Fruit fly (Drosophila melanogaster) whole organism, wandering third instar larva: Measurements from ENCODE around the gene Nnf1b.

ENCODE experiments used
- CrebA ChIP-seq: fragments of 200-800 bp; sonication (Bioruptor generic); optimal IDR thresholded peaks from 2 replicates; lab custom pipeline; 2016; ENCODE audit warnings: missing biosample characterization, mild to moderate bottlenecking, missing genetic modification characterization, borderline replicate concordance
- Dfd ChIP-seq: fragments of >200 bp; optimal IDR thresholded peaks from 2 replicates; lab custom pipeline; 2017; ENCODE audit warnings: missing biosample characterization, missing genetic modification characterization
- Hr78 ChIP-seq: fragments of >200 bp; optimal IDR thresholded peaks from 2 replicates; lab custom pipeline; 2017; ENCODE audit warnings: missing biosample characterization, missing genetic modification characterization
- OdsH ChIP-seq: fragments of 200-800 bp; sonication (Bioruptor generic); optimal IDR thresholded peaks from 2 replicates; lab custom pipeline; 2016; ENCODE audit warnings: missing biosample characterization, mild to moderate bottlenecking, missing genetic modification characterization
- brk ChIP-seq: fragments of 200-800 bp; sonication (Bioruptor generic); optimal IDR thresholded peaks from 2 replicates; lab custom pipeline; 2016; ENCODE audit warnings: missing biosample characterization, mild to moderate bottlenecking, missing genetic modification characterization
- fru ChIP-seq: fragments of 200-800 bp; sonication (Bioruptor generic); optimal IDR thresholded peaks from 3 replicates; lab custom pipeline; 2016; ENCODE audit warnings: missing biosample characterization, mild to moderate bottlenecking, missing genetic modification characterization
- jim ChIP-seq: fragments of 175-275, 200-325 bp; sonication (Bioruptor generic); optimal IDR thresholded peaks from 2 replicates; lab custom pipeline; 2016; ENCODE audit warnings: missing biosample characterization, mild to moderate bottlenecking, missing genetic modification characterization
- lola ChIP-seq: fragments of >200 bp; optimal IDR thresholded peaks from 2 replicates; lab custom pipeline; 2017; ENCODE audit warnings: missing biosample characterization, missing genetic modification characterization
- pan ChIP-seq: fragments of >200 bp; optimal IDR thresholded peaks from 2 replicates; lab custom pipeline; 2017
- sage ChIP-seq: fragments of 200-800 bp; sonication (Bioruptor generic); optimal IDR thresholded peaks from 2 replicates; lab custom pipeline; 2016; ENCODE audit warnings: missing biosample characterization, mild to moderate bottlenecking, missing genetic modification characterization

- TF ChIP-seq sage (GFP tag; lab: Kevin White, UChicago) (no peak), Dfd (GFP tag; lab: Kevin White, UChicago) (no peak), fru (peak; percentile 13), CrebA (GFP tag; lab: Kevin White, UChicago) (no peak), lola (GFP tag; lab: Kevin White, UChicago) (no peak), brk (GFP tag; lab: Kevin White, UChicago) (no peak), jim (GFP tag; lab: Kevin White, UChicago) (no peak), OdsH (GFP tag; lab: Kevin White, UChicago) (no peak), pan (lab: Kevin White, UChicago) (no peak), Hr78 (GFP tag; lab: Kevin White, UChicago) (no peak)
Measured at dm6 chr2L:821986-822711, 11.8 kb downstream of the Nnf1b start.
